Worm (Caenorhabditis elegans): ENCODE measurements around the gene unc-3.

- TF ChIP-seq hmbx-1 (tag; optimal IDR thresholded peaks at IDR 0.05): no peak
- no peak for TF ChIP-seq hnd-1 (tag; optimal IDR thresholded peaks at IDR 0.05)
- no peak for TF ChIP-seq flt-1 (GFP tag; IDR thresholded peaks at IDR 0.05)
- no peak for TF ChIP-seq ama-1 (optimal IDR thresholded peaks at IDR 0.05)
- TF ChIP-seq tbx-11 (GFP tag; IDR thresholded peaks at IDR 0.05): no peak
- TF ChIP-seq tbx-37 (GFP tag; conservative IDR thresholded peaks at IDR 0.05): no peak
- TF ChIP-seq B0310.2 (tag; optimal IDR thresholded peaks at IDR 0.05): no peak
- TF ChIP-seq ets-7 (tag; optimal IDR thresholded peaks at IDR 0.05): no peak
- TF ChIP-seq ceh-36 (tag; optimal IDR thresholded peaks at IDR 0.05): no peak
- no peak for TF ChIP-seq hmg-4 (GFP tag; optimal IDR thresholded peaks at IDR 0.05)
- TF ChIP-seq ceh-13 (GFP tag; optimal IDR thresholded peaks at IDR 0.05): no peak
Measured at ce11 chrX:14791195-14791739, 17.9 kb downstream of the unc-3 start.

Data from whole organism, early embryonic.